Worm (Caenorhabditis elegans): ENCODE measurements around the gene pifk-1.

Gene pifk-1

ce11 chrX:949466-949865 is 25.2 kb upstream of the pifk-1 start (continued):
- TF ChIP-seq unc-3 (GFP tag; conservative IDR thresholded peaks at IDR 0.05), result no peak
- peak; percentile 72 for TF ChIP-seq unc-3 (tag; optimal IDR thresholded peaks at IDR 0.05)
- TF ChIP-seq ceh-24 (tag; optimal IDR thresholded peaks at IDR 0.05), result no peak
- no peak for TF ChIP-seq elt-4 (tag; optimal IDR thresholded peaks at IDR 0.05)
- peak; percentile 97 for TF ChIP-seq ceh-31 (tag; optimal IDR thresholded peaks at IDR 0.05)
- TF ChIP-seq pax-1 (tag; optimal IDR thresholded peaks at IDR 0.05), result peak; percentile 58
- peak; percentile 95 for TF ChIP-seq ceh-34 (tag; optimal IDR thresholded peaks at IDR 0.05)
- TF ChIP-seq sox-2 (GFP tag; IDR thresholded peaks at IDR 0.05), result peak; percentile 56
- TF ChIP-seq K09A11.1 (tag; optimal IDR thresholded peaks at IDR 0.05; ENCODE audit: insufficient read depth), result peak; percentile 32
- TF ChIP-seq pag-3 (tag; optimal IDR thresholded peaks at IDR 0.05; ENCODE audit: borderline replicate concordance), result peak; percentile 81
- TF ChIP-seq ceh-18 (tag; optimal IDR thresholded peaks at IDR 0.05), result peak; percentile 96
- peak; percentile 34 for TF ChIP-seq nhr-232 (tag; optimal IDR thresholded peaks at IDR 0.05)
- TF ChIP-seq ceh-2 (tag; optimal IDR thresholded peaks at IDR 0.05), result peak; percentile 83
- TF ChIP-seq hlh-30 (tag; optimal IDR thresholded peaks at IDR 0.05; ENCODE audit: insufficient read depth), result peak; percentile 79
- peak; percentile 95 for TF ChIP-seq tbx-2 (tag; optimal IDR thresholded peaks at IDR 0.05)
- TF ChIP-seq pros-1 (tag; optimal IDR thresholded peaks at IDR 0.05), result peak; percentile 98
- peak; percentile 94 for TF ChIP-seq ref-2 (tag; optimal IDR thresholded peaks at IDR 0.05)
- peak; percentile 79 for TF ChIP-seq ceh-14 (tag; optimal IDR thresholded peaks at IDR 0.05)
- TF ChIP-seq syd-9 (tag; optimal IDR thresholded peaks at IDR 0.05), result peak; percentile 80
- peak; percentile 96 for TF ChIP-seq nfya-1 (tag; optimal IDR thresholded peaks at IDR 0.05)
- no peak for TF ChIP-seq C38D4.7 (GFP tag; optimal IDR thresholded peaks at IDR 0.05)

ce11 chrX:948783-949182 is 24.5 kb upstream of the pifk-1 start, which contains the start of gene sms-2:
sms-2 (minus strand) TSS chrX:948883.
- TF ChIP-seq elt-2 (tag; optimal IDR thresholded peaks at IDR 0.05) (no peak), Y22D7AL.16 (tag; optimal IDR thresholded peaks at IDR 0.05) (no peak), hlh-8 (tag; optimal IDR thresholded peaks at IDR 0.05) (no peak), ceh-45 (GFP tag; IDR thresholded peaks at IDR 0.05) (no peak), odd-2 (tag; optimal IDR thresholded peaks at IDR 0.05) (no peak), hlh-30 (tag; optimal IDR thresholded peaks at IDR 0.05; ENCODE audit: insufficient read depth) (no peak), pha-2 (tag; optimal IDR thresholded peaks at IDR 0.05) (no peak), C38D4.7 (GFP tag; optimal IDR thresholded peaks at IDR 0.05) (no peak), ztf-16 (tag; optimal IDR thresholded peaks at IDR 0.05) (no peak), nhr-11 (tag; optimal IDR thresholded peaks at IDR 0.05) (no peak)

- TF ChIP-seq pat-9 (tag; optimal IDR thresholded peaks at IDR 0.05) (no peak), odd-2 (tag; optimal IDR thresholded peaks at IDR 0.05) (no peak), C08G9.2 (tag; optimal IDR thresholded peaks at IDR 0.05) (no peak), ceh-6 (GFP tag; optimal IDR thresholded peaks at IDR 0.05) (no peak)
Observed at ce11 chrX:947885-948284, 23.6 kb upstream of the pifk-1 start.

ce11 chrX:945669-946068 is 21.4 kb upstream of the pifk-1 start:
- TF ChIP-seq fkh-6 (tag; optimal IDR thresholded peaks at IDR 0.05), result no peak

- peak; percentile 94 for TF ChIP-seq elt-2 (tag; optimal IDR thresholded peaks at IDR 0.05)
- no peak for TF ChIP-seq tbx-7 (tag; optimal IDR thresholded peaks at IDR 0.05)
Observed at ce11 chrX:938269-938883, 14.1 kb upstream of the pifk-1 start, which contains the start of gene F53H8.3. F53H8.3 (plus strand) TSS chrX:938543.
